Fruit fly (Drosophila melanogaster): ENCODE results near the gene CG7148.

CG7148 gene

DNA sequence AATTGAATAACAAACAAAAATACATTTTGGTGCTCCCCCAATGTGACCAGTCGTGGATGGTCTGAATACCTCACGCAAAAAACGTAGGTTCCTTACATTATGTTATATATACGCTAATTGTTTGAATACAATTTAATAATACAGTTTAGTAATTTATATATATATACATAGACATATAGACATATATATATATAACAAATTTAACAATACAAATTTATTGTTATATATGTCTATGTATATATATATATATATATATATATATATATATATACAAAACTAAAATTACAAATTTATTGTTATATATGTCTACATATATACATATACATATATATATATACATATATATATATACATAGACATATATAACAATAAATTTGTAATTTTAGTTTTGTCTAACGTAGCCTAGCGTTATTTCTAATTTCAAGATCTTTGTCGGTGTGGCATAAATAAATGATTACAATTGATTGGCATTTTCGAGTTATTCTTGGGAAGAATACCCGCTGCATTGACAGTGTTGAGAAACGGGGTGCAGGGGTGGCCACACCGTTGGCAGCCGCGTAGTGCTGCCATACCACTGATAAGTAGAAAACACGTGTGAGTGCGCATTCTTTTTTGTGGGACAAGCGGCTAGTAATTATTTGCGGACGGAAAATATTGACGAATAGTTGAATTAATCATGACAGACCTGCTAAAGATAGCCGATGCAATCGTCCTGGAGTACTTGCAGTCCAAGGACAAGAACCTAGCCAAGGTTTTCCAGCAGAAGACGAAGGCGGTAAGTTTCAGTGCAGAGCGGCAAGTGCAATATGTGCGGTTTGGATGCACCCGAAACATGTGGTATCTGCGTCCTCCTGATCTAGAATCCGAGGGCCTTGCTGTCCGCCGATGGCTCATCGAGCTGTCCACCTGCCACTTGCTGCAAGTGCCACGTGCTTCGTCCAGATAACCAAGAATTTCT, at the start of gene CG7148, which contains the start of gene Nopp140 (continued):
- TF ChIP-seq Poxn (GFP tag; IDR thresholded peaks at IDR 0.05) (no peak), Sry-δ (GFP tag; optimal IDR thresholded peaks at IDR 0.05) (peak; percentile 51), Dek (tag; optimal IDR thresholded peaks at IDR 0.05) (peak; percentile 46), stc (GFP tag; IDR thresholded peaks at IDR 0.05) (no peak; the same call in 1 of the 2 replicates), CG17359 (tag; optimal IDR thresholded peaks at IDR 0.05) (peak; percentile 71), CG17361 (GFP tag; IDR thresholded peaks at IDR 0.05) (peak; percentile 47; the same call in 1 of the 3 replicates), CG15269 (tag; optimal IDR thresholded peaks at IDR 0.05) (peak; percentile 71), Hr39 (optimal IDR thresholded peaks at IDR 0.05) (no peak), Hr78 (GFP tag; optimal IDR thresholded peaks at IDR 0.05) (no peak), BtbVII (GFP tag; optimal IDR thresholded peaks at IDR 0.05) (peak; percentile 47), MTF-1 (GFP tag; optimal IDR thresholded peaks at IDR 0.05; ENCODE audit: borderline replicate concordance) (peak; percentile 40), CG15514 (GFP tag; optimal IDR thresholded peaks at IDR 0.05) (peak; percentile 77), ERR (GFP tag; optimal IDR thresholded peaks at IDR 0.05) (peak; percentile 34), Ets97D (GFP tag; optimal IDR thresholded peaks at IDR 0.05) (peak; percentile 89), vvl (GFP tag; IDR thresholded peaks at IDR 0.05) (peak; percentile 74), onecut (GFP tag; IDR thresholded peaks at IDR 0.05) (peak; percentile 58), Gug (GFP tag; IDR thresholded peaks at IDR 0.05) (peak; percentile 68; the same call in 3 of the 4 replicates), CG2199 (GFP tag; IDR thresholded peaks at IDR 0.05) (0 out of 3 replicates have a peak, but pooled peaks have one; percentile 16), CG10267 (tag; optimal IDR thresholded peaks at IDR 0.05) (peak; percentile 96), HmgD (GFP tag; optimal IDR thresholded peaks at IDR 0.05) (peak; percentile 76), twi (tag; optimal IDR thresholded peaks at IDR 0.05) (peak; percentile 64), unpg (GFP tag; optimal IDR thresholded peaks at IDR 0.05) (peak; percentile 63), Sin3A (optimal IDR thresholded peaks at IDR 0.05) (peak; percentile 47), CG9727 (GFP tag; optimal IDR thresholded peaks at IDR 0.05) (peak; percentile 49), fu2 (GFP tag; optimal IDR thresholded peaks at IDR 0.05) (peak; percentile 68), CG17802 (tag; optimal IDR thresholded peaks at IDR 0.05) (peak; percentile 78), CG1603 (tag; optimal IDR thresholded peaks at IDR 0.05) (peak; percentile 87), sim (GFP tag; IDR thresholded peaks at IDR 0.05) (no peak), CG1792 (GFP tag; optimal IDR thresholded peaks at IDR 0.05) (peak; percentile 10), sug (tag; optimal IDR thresholded peaks at IDR 0.05) (peak; percentile 66), z (GFP tag; IDR thresholded peaks at IDR 0.05) (no peak), ewg (GFP tag; optimal IDR thresholded peaks at IDR 0.05) (peak; percentile 38), eyg (GFP tag; optimal IDR thresholded peaks at IDR 0.05) (peak; percentile 10), cg (GFP tag; optimal IDR thresholded peaks at IDR 0.05) (no peak), Nf-YC (tag; optimal IDR thresholded peaks at IDR 0.05) (peak; percentile 59), CG3407 (GFP tag; optimal IDR thresholded peaks at IDR 0.05) (peak; percentile 2), CG11560 (tag; IDR thresholded peaks at IDR 0.05) (no peak), pzg (GFP tag; optimal IDR thresholded peaks at IDR 0.05) (peak; percentile 91), Atf-2 (GFP tag; optimal IDR thresholded peaks at IDR 0.05) (no peak), D (optimal IDR thresholded peaks at IDR 0.05) (no peak), D (GFP tag; optimal IDR thresholded peaks at IDR 0.05) (peak; percentile 25), CG8478 (optimal IDR thresholded peaks at IDR 0.05) (no peak), CG6175 (GFP tag; IDR thresholded peaks at IDR 0.05) (no peak), scrt (GFP tag; optimal IDR thresholded peaks at IDR 0.05) (peak; percentile 28), Neu2 (GFP tag; optimal IDR thresholded peaks at IDR 0.05; ENCODE audit: borderline replicate concordance) (no peak), Eip74EF (GFP tag; optimal IDR thresholded peaks at IDR 0.05) (no peak), wek (GFP tag; optimal IDR thresholded peaks at IDR 0.05) (peak; percentile 100), H2.0 (GFP tag; IDR thresholded peaks at IDR 0.05) (peak; percentile 74), CG1647 (GFP tag; optimal IDR thresholded peaks at IDR 0.05) (peak; percentile 61)
